Fruit fly (Drosophila melanogaster) whole organism, prepupa: ENCODE data around the gene CG31800.

Experiments used
- CG11294 ChIP-seq: fragments of 200-800 bp; sonication (Bioruptor generic); IDR thresholded peaks from 2 replicates; pipeline ENCODE4 v1.3.6; 2022; ENCODE audit warnings: missing biosample characterization, missing genetic modification characterization
- CG16779 ChIP-seq: fragments of 200-800 bp; sonication (Bioruptor generic); optimal IDR thresholded peaks from 3 replicates; lab custom pipeline; 2017; ENCODE audit warnings: missing biosample characterization, mild to moderate bottlenecking, missing genetic modification characterization
- Eip75B ChIP-seq: fragments of 200-800 bp; sonication (Bioruptor generic); optimal IDR thresholded peaks from 3 replicates; lab custom pipeline; 2016; ENCODE audit warnings: missing biosample characterization, missing genetic modification characterization
- Eip78C ChIP-seq: fragments of 200-800 bp; sonication (Bioruptor generic); peaks from one replicate; lab custom pipeline; 2016; ENCODE audit warnings: missing biosample characterization, missing genetic modification characterization
- Gug ChIP-seq: fragments of 200-800 bp; sonication (Bioruptor generic); IDR thresholded peaks from 2 replicates; pipeline ENCODE4 v1.3.6; 2022; ENCODE audit warnings: missing biosample characterization, missing genetic modification characterization
- Hr38 ChIP-seq: sonication (Bioruptor generic); optimal IDR thresholded peaks from 2 replicates; lab custom pipeline; 2016; ENCODE audit warnings: missing biosample characterization, missing genetic modification characterization
- acj6 ChIP-seq: fragments of 200-800 bp; sonication (Bioruptor generic); optimal IDR thresholded peaks from 3 replicates; lab custom pipeline; 2016; ENCODE audit warnings: missing biosample characterization, missing genetic modification characterization
- cyc ChIP-seq: fragments of 200-800 bp; sonication (Bioruptor generic); optimal IDR thresholded peaks from 3 replicates; lab custom pipeline; 2016; ENCODE audit warnings: missing biosample characterization, missing genetic modification characterization
- dsx ChIP-seq: fragments of 200-800 bp; optimal IDR thresholded peaks from 3 replicates; lab custom pipeline; 2019; ENCODE audit warnings: missing biosample characterization, mild to moderate bottlenecking, missing genetic modification characterization, moderate library complexity; ENCODE audit not compliant: poor library complexity, severe bottlenecking
- esn ChIP-seq: fragments of 200-800 bp; sonication (Bioruptor generic); optimal IDR thresholded peaks from 2 replicates; lab custom pipeline; 2016; ENCODE audit warnings: missing biosample characterization, mild to moderate bottlenecking, missing genetic modification characterization, moderate library complexity
- fd59A ChIP-seq: fragments of 200-800 bp; sonication (Bioruptor generic); optimal IDR thresholded peaks from 2 replicates; lab custom pipeline; 2017; ENCODE audit warnings: missing biosample characterization, mild to moderate bottlenecking, missing genetic modification characterization, missing genetic modification reagents
- salr ChIP-seq, 2 experiments: fragments of 200-800 bp; sonication (Bioruptor generic); optimal IDR thresholded peaks; 3 replicates each; lab custom pipeline; 2016 to 2018; ENCODE audit warnings: missing biosample characterization in 2 of 2, missing genetic modification characterization in 2 of 2, mild to moderate bottlenecking in 1 of 2
- topi ChIP-seq: fragments of 200-800 bp; sonication (Bioruptor generic); optimal IDR thresholded peaks from 3 replicates; lab custom pipeline; 2016; ENCODE audit warnings: missing biosample characterization, missing genetic modification characterization

DNA sequence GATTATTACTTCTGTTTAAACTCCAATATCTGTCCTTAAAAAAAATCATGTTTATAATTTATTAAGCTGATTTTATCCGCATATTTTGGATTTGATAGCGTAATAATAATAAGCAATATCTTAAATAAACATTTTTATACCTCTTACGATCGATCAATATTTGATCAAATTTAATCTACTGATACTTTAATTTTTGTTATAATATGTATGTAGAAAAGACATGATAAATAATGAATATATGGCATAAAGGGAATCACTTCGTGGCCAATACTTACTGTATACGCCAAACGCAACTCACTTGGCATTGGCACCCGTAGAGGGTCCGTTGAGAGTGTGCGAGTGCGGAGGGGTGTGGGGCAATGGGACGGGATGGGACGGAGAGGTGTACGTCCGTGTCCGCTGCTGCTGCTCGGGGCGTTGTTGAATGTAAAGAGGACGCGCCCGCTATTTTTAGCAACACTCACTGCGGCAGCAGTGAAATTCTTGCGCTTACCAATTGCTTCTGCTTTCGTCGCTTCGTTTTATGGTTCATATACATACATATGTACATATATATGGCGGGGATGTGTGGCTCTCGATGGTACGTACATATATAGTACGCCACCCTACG is 1.8 kb upstream of the CG31800 start:
- peak; percentile 10 for TF ChIP-seq acj6 (GFP tag; lab: Kevin White, UChicago)
- no peak for TF ChIP-seq Eip75B (GFP tag; lab: Kevin White, UChicago)
- TF ChIP-seq Eip78C (GFP tag; lab: Kevin White, UChicago) = peak; percentile 82
- TF ChIP-seq cyc (GFP tag; lab: Kevin White, UChicago) = no peak
- TF ChIP-seq fd59A (GFP tag; lab: Kevin White, UChicago) = no peak
- peak; percentile 14 for TF ChIP-seq esn
- TF ChIP-seq CG16779 (tag; lab: Kevin White, UChicago) = no peak
- TF ChIP-seq Hr38 (GFP tag; lab: Kevin White, UChicago) = no peak
- no peak for TF ChIP-seq topi (GFP tag; lab: Kevin White, UChicago)
- TF ChIP-seq Gug (GFP tag; lab: Robert Waterston, UW) = no peak
- TF ChIP-seq dsx = no peak
- TF ChIP-seq salr (GFP tag; optimal IDR thresholded peaks at IDR 0.05; lab: Kevin White, UChicago) = no peak
- TF ChIP-seq CG11294 = no peak
